Worm (Caenorhabditis elegans): ENCODE data around the gene srg-24.
A peak's percentile ranks its signal among the peaks of the same experiment; 100 is the strongest.

Gene srg-24

ce11 chrII:3113934-3114333 lies 13.5 kb upstream of the srg-24 start, which contains the start of gene clec-123:
Gene clec-123, plus strand, starts transcription at chrII:3114234.
- TF ChIP-seq tbp1 (GFP tag; optimal IDR thresholded peaks at IDR 0.05) (no peak), B0261.1 (tag; optimal IDR thresholded peaks at IDR 0.05) (no peak), mcd-1 (GFP tag; IDR thresholded peaks at IDR 0.05) (no peak), snpc-4 (GFP tag; optimal IDR thresholded peaks at IDR 0.05) (no peak), snpc-4 (tag; optimal IDR thresholded peaks at IDR 0.05) (no peak), xnd-1 (tag; optimal IDR thresholded peaks at IDR 0.05) (no peak), F10E7.11 (tag; optimal IDR thresholded peaks at IDR 0.05) (no peak), nhr-179 (tag; optimal IDR thresholded peaks at IDR 0.05) (no peak), rpc-1 (optimal IDR thresholded peaks at IDR 0.05) (no peak), rpc-1 (tag; optimal IDR thresholded peaks at IDR 0.05) (no peak), mes-4 (tag; optimal IDR thresholded peaks at IDR 0.05) (no peak), bed-1 (GFP tag; IDR thresholded peaks at IDR 0.05) (no peak), cebp-2 (GFP tag; IDR thresholded peaks at IDR 0.05) (no peak), zfh-2 (GFP tag; conservative IDR thresholded peaks at IDR 0.05) (no peak), K12H6.12 (tag; optimal IDR thresholded peaks at IDR 0.05) (no peak), F39B2.1 (GFP tag; IDR thresholded peaks at IDR 0.05) (no peak), lsy-27 (tag; optimal IDR thresholded peaks at IDR 0.05; ENCODE audit: borderline replicate concordance, insufficient read depth) (no peak), gei-17 (GFP tag; optimal IDR thresholded peaks at IDR 0.05) (no peak), dox-1 (GFP tag; IDR thresholded peaks at IDR 0.05) (no peak)

DNA sequence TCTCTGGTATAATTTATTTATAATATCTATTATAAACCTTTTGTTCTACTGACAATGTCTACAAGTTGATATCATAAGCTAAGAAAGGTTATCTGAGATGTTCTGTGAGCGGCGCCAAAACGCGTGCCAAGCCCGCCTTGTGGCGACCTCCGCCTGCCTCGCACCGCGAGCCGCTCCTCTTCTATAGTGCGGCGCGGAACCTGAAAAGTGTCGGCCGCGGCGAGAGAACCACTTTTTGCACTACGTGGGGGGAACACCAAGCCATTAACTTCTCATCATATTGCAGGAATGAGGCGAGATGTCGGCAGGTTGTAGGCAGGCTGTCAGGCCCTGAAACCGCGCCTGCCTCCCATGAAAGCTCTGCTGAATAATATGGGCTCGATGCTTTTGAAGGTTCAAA lies 12.8 kb upstream of the srg-24 start:
- TF ChIP-seq mcd-1 (GFP tag; IDR thresholded peaks at IDR 0.05): peak; percentile 40; the same call in 1 of the 2 replicates
- no peak for TF ChIP-seq B0035.1 (tag; optimal IDR thresholded peaks at IDR 0.05)
- TF ChIP-seq nhr-90 (tag; optimal IDR thresholded peaks at IDR 0.05): no peak
- no peak for TF ChIP-seq attf-3 (GFP tag; conservative IDR thresholded peaks at IDR 0.05)
- no peak for TF ChIP-seq tbp1 (GFP tag; optimal IDR thresholded peaks at IDR 0.05)
- peak; percentile 84 for TF ChIP-seq snpc-1.1 (tag; optimal IDR thresholded peaks at IDR 0.05; ENCODE audit: insufficient read depth)
- TF ChIP-seq ztf-28 (GFP tag; IDR thresholded peaks at IDR 0.05): 0 out of 2 replicates have a peak, but pooled peaks have one; percentile 35
- peak; percentile 18 for TF ChIP-seq nhr-179 (tag; optimal IDR thresholded peaks at IDR 0.05)
- TF ChIP-seq hsf-1 (GFP tag; IDR thresholded peaks at IDR 0.05): no peak
- TF ChIP-seq F55B11.4 (tag; optimal IDR thresholded peaks at IDR 0.05; ENCODE audit: borderline replicate concordance, insufficient read depth): no peak
- TF ChIP-seq egrh-3 (GFP tag; IDR thresholded peaks at IDR 0.05): peak; percentile 69; the same call in 1 of the 2 replicates
- no peak for TF ChIP-seq C06A6.2 (GFP tag; conservative IDR thresholded peaks at IDR 0.05)
- TF ChIP-seq F33H1.4 (GFP tag; IDR thresholded peaks at IDR 0.05): no peak
- peak; percentile 91 for TF ChIP-seq zfh-2 (GFP tag; conservative IDR thresholded peaks at IDR 0.05)
- TF ChIP-seq snpc-4 (GFP tag; optimal IDR thresholded peaks at IDR 0.05): peak; percentile 81
- peak; percentile 35 to 94 (median 86) for TF ChIP-seq snpc-4 (tag; optimal IDR thresholded peaks at IDR 0.05)
- no peak for TF ChIP-seq mxl-1 (tag; optimal IDR thresholded peaks at IDR 0.05)
- 0 out of 2 replicates have a peak, but pooled peaks have one; percentile 23 for TF ChIP-seq dox-1 (GFP tag; IDR thresholded peaks at IDR 0.05)
- TF ChIP-seq rpc-1 (optimal IDR thresholded peaks at IDR 0.05): no peak
- no peak for TF ChIP-seq rpc-1 (tag; optimal IDR thresholded peaks at IDR 0.05)
- TF ChIP-seq hmg-1.2 (GFP tag; IDR thresholded peaks at IDR 0.05): peak; percentile 60
- TF ChIP-seq F10E7.11 (tag; optimal IDR thresholded peaks at IDR 0.05): no peak
- peak; percentile 32 for TF ChIP-seq snpc-3.4 (tag; optimal IDR thresholded peaks at IDR 0.05)

DNA sequence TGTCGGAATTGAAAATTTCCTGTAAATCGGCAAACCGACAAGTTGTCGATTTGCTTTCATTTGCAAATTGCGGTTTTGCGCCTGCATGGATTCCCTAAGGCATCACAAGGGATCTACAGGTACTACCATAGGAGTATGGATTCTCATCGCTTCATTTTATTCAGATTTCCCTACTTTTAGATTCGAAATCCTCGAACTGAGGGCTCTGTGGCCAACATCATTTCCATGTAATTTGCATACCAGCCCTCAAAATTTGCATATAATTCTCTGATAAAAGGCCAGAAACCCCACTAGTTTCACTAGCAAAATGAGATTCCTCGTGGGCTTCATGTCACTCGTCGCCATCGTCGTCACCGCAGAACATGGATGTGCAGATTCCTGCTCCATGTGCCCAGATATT lies 11.9 kb upstream of the srg-24 start, which contains the start of gene Y25C1A.2:
Gene Y25C1A.2 (plus strand): TSS at position 301 of the 400 bp plus-strand sequence.
- TF ChIP-seq madf-6 (GFP tag; IDR thresholded peaks at IDR 0.05) (no peak), rec-8 (tag; optimal IDR thresholded peaks at IDR 0.05) (no peak), lir-1 (GFP tag; conservative IDR thresholded peaks at IDR 0.05) (no peak), zim-3 (tag; optimal IDR thresholded peaks at IDR 0.05) (no peak), fkh-3 (tag; optimal IDR thresholded peaks at IDR 0.05) (no peak), dox-1 (GFP tag; IDR thresholded peaks at IDR 0.05) (no peak), ekl-4 (GFP tag; IDR thresholded peaks at IDR 0.05) (no peak), hsf-1 (GFP tag; IDR thresholded peaks at IDR 0.05) (no peak), die-1 (tag; optimal IDR thresholded peaks at IDR 0.05) (no peak), Y53F4B.3 (GFP tag; IDR thresholded peaks at IDR 0.05) (no peak), ztf-18 (tag; optimal IDR thresholded peaks at IDR 0.05) (no peak)

Data from whole organism, young adult.